Fruit fly (Drosophila melanogaster) whole organism, pupa: ENCODE measurements around the gene cmet.

Source experiments
- CG13204 ChIP-seq: fragments of 200-800 bp; sonication (Bioruptor generic); optimal IDR thresholded peaks from 2 replicates; lab custom pipeline; 2018; ENCODE audit warnings: missing biosample characterization, mild to moderate bottlenecking, missing genetic modification characterization, moderate library complexity
- CG15710 ChIP-seq: fragments of 200-800 bp; sonication (Bioruptor generic); optimal IDR thresholded peaks from 2 replicates; lab custom pipeline; 2018; ENCODE audit warnings: missing biosample characterization, mild to moderate bottlenecking, missing genetic modification characterization, moderate library complexity
- CG8159 ChIP-seq: fragments of 200-800 bp; sonication (Bioruptor generic); optimal IDR thresholded peaks from 3 replicates; lab custom pipeline; 2018; ENCODE audit warnings: missing biosample characterization, mild to moderate bottlenecking, missing genetic modification characterization, moderate library complexity
- CG9948 ChIP-seq: fragments of 200-800 bp; sonication (Bioruptor generic); optimal IDR thresholded peaks from 2 replicates; lab custom pipeline; 2018; ENCODE audit warnings: missing biosample characterization, mild to moderate bottlenecking, missing genetic modification characterization, moderate library complexity
- EcR ChIP-seq: fragments of 200-800 bp; sonication (Bioruptor generic); optimal IDR thresholded peaks from 3 replicates; lab custom pipeline; 2019; ENCODE audit warnings: missing biosample characterization, missing genetic modification characterization, mild to moderate bottlenecking, moderate library complexity, missing genetic modification reagents
- Ets98B ChIP-seq: fragments of 200-800 bp; sonication (Bioruptor generic); IDR thresholded peaks from 2 replicates; pipeline ENCODE4 v1.3.6; 2022; ENCODE audit warnings: missing biosample characterization, missing genetic modification characterization
- Pif1A ChIP-seq: fragments of 200-800 bp; sonication (Bioruptor generic); optimal IDR thresholded peaks from 3 replicates; lab custom pipeline; 2016; ENCODE audit warnings: missing biosample characterization, missing genetic modification characterization
- Pif1B ChIP-seq: fragments of 200-800 bp; sonication (Bioruptor generic); optimal IDR thresholded peaks from 3 replicates; lab custom pipeline; 2016; ENCODE audit warnings: missing biosample characterization, missing genetic modification characterization
- Snoo ChIP-seq: fragments of 200-800 bp; sonication (Bioruptor generic); optimal IDR thresholded peaks from 3 replicates; lab custom pipeline; 2017; ENCODE audit warnings: missing biosample characterization, mild to moderate bottlenecking, missing genetic modification characterization, inconsistent platforms
- rn ChIP-seq: fragments of 200-800 bp; sonication (Bioruptor generic); IDR thresholded peaks from 2 replicates; pipeline ENCODE4 v1.3.6; 2022; ENCODE audit warnings: missing biosample characterization, missing genetic modification characterization

dm6 chr2L:11247730-11248129 lies 21.1 kb downstream of the cmet start:
- no peak for TF ChIP-seq EcR (GFP tag; lab: Kevin White, UChicago)
- no peak for TF ChIP-seq CG9948 (tag; lab: Kevin White, UChicago)
- TF ChIP-seq Pif1A (GFP tag; lab: Kevin White, UChicago), result no peak
- TF ChIP-seq CG8159 (tag; lab: Kevin White, UChicago), result no peak
- no peak for TF ChIP-seq Snoo (tag; lab: Kevin White, UChicago)
- no peak for TF ChIP-seq Pif1B
- TF ChIP-seq rn (GFP tag; lab: Robert Waterston, UW), result no peak
- TF ChIP-seq CG15710 (tag; lab: Kevin White, UChicago), result no peak
- TF ChIP-seq Ets98B, result no peak
- no peak for TF ChIP-seq CG13204 (GFP tag; lab: Kevin White, UChicago)
